Worm (Caenorhabditis elegans) whole organism, young adult: ENCODE results near the gene W06D11.1.

Experiments used
- B0336.3 ChIP-seq: fragments of 200-800 bp; sonication (Bioruptor generic); IDR thresholded peaks from 2 replicates; pipeline ENCODE4 v1.3.6; 2022; ENCODE audit warnings: missing genetic modification characterization, missing compliant biosample characterization
- F23B12.7 ChIP-seq: sonication (generic microtip); optimal IDR thresholded peaks from 2 replicates; lab custom pipeline; 2017; ENCODE audit warnings: missing genetic modification characterization, mild to moderate bottlenecking, missing compliant biosample characterization, antibody characterized with exemption, moderate library complexity; ENCODE audit not compliant: insufficient read depth
- T07F8.4 ChIP-seq: sonication (generic microtip); optimal IDR thresholded peaks from 2 replicates; lab custom pipeline; 2016; ENCODE audit warnings: mild to moderate bottlenecking, missing genetic modification characterization, moderate library complexity, missing compliant biosample characterization
- ZK185.1 ChIP-seq: sonication (generic microtip); optimal IDR thresholded peaks from 2 replicates; lab custom pipeline; 2016; ENCODE audit warnings: mild to moderate bottlenecking, missing genetic modification characterization, missing compliant biosample characterization; ENCODE audit not compliant: poor library complexity, severe bottlenecking
- ekl-4 ChIP-seq: fragments of 200-800 bp; sonication (Bioruptor generic); IDR thresholded peaks from 2 replicates; pipeline ENCODE4 v1.3.6; 2022; ENCODE audit warnings: missing genetic modification reagents, missing genetic modification characterization, missing compliant biosample characterization
- madf-6 ChIP-seq: fragments of 200-800 bp; sonication (Bioruptor generic); IDR thresholded peaks from 2 replicates; pipeline ENCODE4 v1.3.6; 2022; ENCODE audit warnings: missing genetic modification reagents, missing genetic modification characterization, missing compliant biosample characterization
- madf-8 ChIP-seq: fragments of 200-800 bp; sonication (Bioruptor generic); conservative IDR thresholded peaks from 2 replicates; pipeline ENCODE4 v1.3.6; 2022; ENCODE audit warnings: missing genetic modification reagents, missing genetic modification characterization, missing compliant biosample characterization
- pha-4 ChIP-seq: fragments of 150-350 bp; sonication (generic microtip); optimal IDR thresholded peaks from 2 replicates; lab custom pipeline; 2014; ENCODE audit warnings: missing biosample characterization, missing genetic modification reagents, missing genetic modification characterization
- rpc-1 ChIP-seq, 2 experiments: fragments of 150-350 bp in 1 of 2; sonication (generic microtip) in 1 of 2; optimal IDR thresholded peaks; 2 replicates each; lab custom pipeline; 2014 to 2018; ENCODE audit warnings: missing biosample characterization in 1 of 2, missing genetic modification characterization in 1 of 2, missing genetic modification reagents in 1 of 2, missing genotype in 1 of 2
- snpc-4 ChIP-seq, 5 experiments: fragments of 150-350 bp in 1 of 5; sonication (generic microtip) in 4 of 5; optimal IDR thresholded peaks; 2 replicates each; lab custom pipeline; 2014 to 2018; ENCODE audit warnings: missing genetic modification characterization in 5 of 5, missing biosample characterization in 3 of 5, antibody characterized with exemption in 2 of 5, mild to moderate bottlenecking in 2 of 5, missing compliant biosample characterization in 2 of 5, missing genotype in 2 of 5, moderate library complexity in 2 of 5, missing genetic modification reagents in 1 of 5
- unc-62 ChIP-seq: fragments of 150-350 bp; optimal IDR thresholded peaks from 2 replicates; lab custom pipeline; 2014; ENCODE audit warnings: missing biosample characterization, missing genetic modification reagents, missing genetic modification characterization
- zfh-2 ChIP-seq: fragments of 200-800 bp; sonication (Bioruptor generic); conservative IDR thresholded peaks from 2 replicates; pipeline ENCODE4 v1.3.6; 2022; ENCODE audit warnings: missing genetic modification reagents, missing genetic modification characterization, missing compliant biosample characterization

DNA sequence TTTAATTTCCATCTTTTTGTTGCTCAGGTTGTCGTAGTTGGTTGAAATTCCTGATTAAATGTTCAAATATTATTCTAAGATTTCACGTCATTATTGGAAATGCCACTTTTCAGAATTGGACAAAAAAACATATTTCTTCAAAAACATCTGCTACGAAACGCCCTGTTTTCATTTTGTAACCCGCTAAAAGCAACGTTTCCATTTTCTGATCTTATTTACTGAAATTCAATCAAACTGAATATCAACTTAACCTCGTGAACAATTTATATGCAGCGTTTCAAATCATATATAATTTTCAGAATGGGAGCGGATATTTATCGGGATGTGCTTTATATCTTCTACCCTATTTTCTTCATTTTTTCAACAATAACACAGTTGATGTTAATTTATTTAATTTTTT, 29.1 kb downstream of the W06D11.1 start, which contains the start of gene srd-40:
- TF ChIP-seq T07F8.4 (tag; lab: Kevin White, UChicago) (no peak), rpc-1 (optimal IDR thresholded peaks at IDR 0.05; lab: Kevin White, UChicago) (no peak), rpc-1 (tag; optimal IDR thresholded peaks at IDR 0.05; lab: Kevin White, UChicago) (no peak), madf-6 (GFP tag; lab: Robert Waterston, UW) (no peak), unc-62 (GFP tag; lab: Kevin White, UChicago) (no peak), ZK185.1 (tag; lab: Kevin White, UChicago) (no peak), madf-8 (no peak), pha-4 (no peak), snpc-4 (GFP tag; optimal IDR thresholded peaks at IDR 0.05; lab: Kevin White, UChicago) (no peak), snpc-4 (tag; optimal IDR thresholded peaks at IDR 0.05; lab: Kevin White, UChicago) (no peak), zfh-2 (no peak), F23B12.7 (no peak), ekl-4 (GFP tag; lab: Robert Waterston, UW) (no peak), B0336.3 (GFP tag; lab: Robert Waterston, UW) (no peak)
